Worm (Caenorhabditis elegans): ENCODE measurements around the gene unc-130.

The unc-130 gene

DNA sequence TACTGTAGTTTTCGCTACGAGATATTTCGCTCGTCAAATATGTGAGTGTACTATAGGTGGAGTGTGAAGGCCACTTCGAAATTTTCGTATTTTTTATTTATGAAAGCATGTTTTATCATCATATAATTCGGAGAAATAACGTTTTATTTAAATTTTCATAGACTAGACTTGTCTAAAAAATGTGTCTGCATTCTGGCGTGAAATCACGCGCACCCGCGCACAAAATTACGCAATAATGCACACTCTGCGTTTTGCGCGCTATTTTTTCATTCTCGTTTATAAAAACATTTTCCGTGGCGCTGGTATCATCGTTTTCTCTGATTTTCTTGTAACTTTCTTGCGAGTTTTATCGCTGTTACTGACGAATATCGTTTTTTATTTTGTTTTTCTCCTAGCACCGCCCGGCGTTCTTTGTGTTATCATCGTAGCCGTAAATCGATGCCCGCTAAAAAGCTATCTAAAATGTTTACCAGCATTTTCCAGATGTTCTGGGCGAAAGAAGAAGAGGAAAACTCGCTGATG lies 15.5 kb downstream of the unc-130 start, which contains the start of gene saps-1 (continued):
- TF ChIP-seq F49E8.2 (tag; optimal IDR thresholded peaks at IDR 0.05; ENCODE audit: insufficient read depth) (no peak), ceh-91 (GFP tag; IDR thresholded peaks at IDR 0.05) (peak; percentile 84), pha-4 (tag; optimal IDR thresholded peaks at IDR 0.05) (no peak), B0019.2 (GFP tag; conservative IDR thresholded peaks at IDR 0.05) (0 out of 2 replicates have a peak, but pooled peaks have one; percentile 12), efl-1 (GFP tag; optimal IDR thresholded peaks at IDR 0.05) (peak; percentile 87), mxl-1 (tag; optimal IDR thresholded peaks at IDR 0.05) (no peak), nhr-90 (tag; optimal IDR thresholded peaks at IDR 0.05) (no peak), hlh-26 (GFP tag; conservative IDR thresholded peaks at IDR 0.05) (no peak), unc-62 (GFP tag; optimal IDR thresholded peaks at IDR 0.05) (no peak), let-526 (GFP tag; IDR thresholded peaks at IDR 0.05) (no peak), Y79H2A.3 (GFP tag; conservative IDR thresholded peaks at IDR 0.05) (no peak), F39B2.1 (GFP tag; IDR thresholded peaks at IDR 0.05) (no peak), rpc-1 (optimal IDR thresholded peaks at IDR 0.05) (no peak), rpc-1 (tag; optimal IDR thresholded peaks at IDR 0.05) (no peak), ccch-3 (GFP tag; optimal IDR thresholded peaks at IDR 0.05) (no peak), lag-1 (GFP tag; IDR thresholded peaks at IDR 0.05) (no peak), ets-4 (GFP tag; optimal IDR thresholded peaks at IDR 0.05) (no peak), zim-3 (tag; optimal IDR thresholded peaks at IDR 0.05) (no peak), F55B11.4 (tag; optimal IDR thresholded peaks at IDR 0.05; ENCODE audit: borderline replicate concordance, insufficient read depth) (no peak), chd-7 (tag; optimal IDR thresholded peaks at IDR 0.05) (no peak), ceh-27 (GFP tag; optimal IDR thresholded peaks at IDR 0.05) (peak; percentile 8), F33H1.4 (GFP tag; IDR thresholded peaks at IDR 0.05) (peak; percentile 76), madf-10 (tag; optimal IDR thresholded peaks at IDR 0.05) (no peak), sea-2 (GFP tag; IDR thresholded peaks at IDR 0.05) (no peak), lir-1 (GFP tag; conservative IDR thresholded peaks at IDR 0.05) (no peak), F52B5.7 (tag; optimal IDR thresholded peaks at IDR 0.05) (no peak), fkh-3 (tag; optimal IDR thresholded peaks at IDR 0.05) (no peak), ceh-40 (GFP tag; IDR thresholded peaks at IDR 0.05) (no peak), T07F8.4 (tag; optimal IDR thresholded peaks at IDR 0.05) (no peak), ceh-79 (tag; optimal IDR thresholded peaks at IDR 0.05) (no peak), snpc-1.3 (tag; optimal IDR thresholded peaks at IDR 0.05; ENCODE audit: insufficient read depth) (peak; percentile 45)

DNA sequence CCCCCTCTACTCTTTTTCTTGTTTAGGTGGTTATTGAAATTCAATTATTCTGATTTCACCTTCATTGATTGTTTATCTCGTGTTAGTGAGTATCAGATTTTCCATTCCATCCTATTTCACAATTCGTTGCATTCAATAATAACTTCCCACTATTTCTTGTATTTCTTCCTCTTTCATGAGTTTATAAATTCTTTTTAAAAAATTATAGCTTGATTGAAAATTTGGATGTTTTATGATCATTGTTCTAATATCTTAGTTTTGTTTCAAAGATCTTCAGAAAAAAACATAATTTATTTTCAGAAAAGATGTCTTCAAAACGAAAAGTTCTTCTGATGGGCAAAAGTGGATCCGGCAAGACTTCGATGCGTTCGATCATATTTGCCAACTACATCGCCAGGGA lies 19.3 kb downstream of the unc-130 start, which contains the start of gene raga-1:
Gene raga-1 (plus strand): TSS at position 301 of the 400 bp plus-strand sequence.
- TF ChIP-seq pbrm-1 (GFP tag; IDR thresholded peaks at IDR 0.05) = 0 out of 2 replicates have a peak, but pooled peaks have one; percentile 37
- no peak for TF ChIP-seq dox-1 (GFP tag; IDR thresholded peaks at IDR 0.05)
- TF ChIP-seq B0261.1 (tag; optimal IDR thresholded peaks at IDR 0.05) = no peak
- TF ChIP-seq ama-1 (optimal IDR thresholded peaks at IDR 0.05) = no peak
- TF ChIP-seq ama-1 (GFP tag; optimal IDR thresholded peaks at IDR 0.05) = no peak
- no peak for TF ChIP-seq unc-62 (GFP tag; optimal IDR thresholded peaks at IDR 0.05)
- no peak for TF ChIP-seq ZK185.1 (tag; optimal IDR thresholded peaks at IDR 0.05; ENCODE audit: poor library complexity, severe bottlenecking)
- TF ChIP-seq cebp-1 (GFP tag; IDR thresholded peaks at IDR 0.05) = no peak
- TF ChIP-seq cebp-1 (tag; optimal IDR thresholded peaks at IDR 0.05) = peak; percentile 15
- TF ChIP-seq gei-17 (GFP tag; optimal IDR thresholded peaks at IDR 0.05) = no peak
- TF ChIP-seq snpc-3.4 (tag; optimal IDR thresholded peaks at IDR 0.05) = peak; percentile 0

Data from whole organism, young adult.